Worm (Caenorhabditis elegans) whole organism, L4 larva: ENCODE results near the gene F56D2.3.

Source experiments
- F10B5.3 ChIP-seq: sonication (generic microtip); optimal IDR thresholded peaks from 2 replicates; lab custom pipeline; 2016; ENCODE audit warnings: mild to moderate bottlenecking, missing genetic modification characterization, missing compliant biosample characterization
- ama-1 ChIP-seq: fragments of 150-350 bp; optimal IDR thresholded peaks from 2 replicates; lab custom pipeline; 2014; ENCODE audit warnings: inconsistent platforms, mixed read lengths
- lin-13 ChIP-seq: fragments of 150-350 bp; optimal IDR thresholded peaks from 2 replicates; lab custom pipeline; 2014; ENCODE audit warnings: missing biosample characterization, missing genetic modification reagents, missing genetic modification characterization
- mep-1 ChIP-seq: fragments of 150-350 bp; sonication (generic microtip); optimal IDR thresholded peaks from 3 replicates; lab custom pipeline; 2014; ENCODE audit warnings: missing biosample characterization, missing genetic modification characterization
- nhr-25 ChIP-seq: sonication (generic microtip); optimal IDR thresholded peaks from 2 replicates; lab custom pipeline; 2017; ENCODE audit warnings: missing genetic modification characterization, mild to moderate bottlenecking, missing compliant biosample characterization, antibody characterized with exemption, moderate library complexity, borderline replicate concordance; ENCODE audit not compliant: insufficient read depth
- pha-4 ChIP-seq, 2 experiments: fragments of 150-350 bp in 1 of 2; fragments of 200-800 bp in 1 of 2; sonication (Bioruptor generic) in 1 of 2; IDR thresholded peaks in 1 of 2; optimal IDR thresholded peaks in 1 of 2; 2 replicates each; pipeline versions ENCODE4 v1.3.6 to Lab custom; 2014 to 2022; ENCODE audit warnings: missing genetic modification characterization in 2 of 2, missing genetic modification reagents in 2 of 2, missing biosample characterization in 1 of 2, missing compliant biosample characterization in 1 of 2
- pqm-1 ChIP-seq: sonication (generic microtip); optimal IDR thresholded peaks from 2 replicates; lab custom pipeline; 2017; ENCODE audit warnings: missing biosample characterization, missing genetic modification characterization
- skn-1 ChIP-seq: fragments of 150-350 bp; optimal IDR thresholded peaks from 2 replicates; lab custom pipeline; 2014; ENCODE audit warnings: missing biosample characterization, missing genetic modification characterization
- tra-1 ChIP-seq: fragments of 200-800 bp; sonication (Bioruptor generic); IDR thresholded peaks from 2 replicates; pipeline ENCODE4 v1.3.6; 2022; ENCODE audit warnings: missing genetic modification reagents, missing genetic modification characterization, missing compliant biosample characterization

DNA sequence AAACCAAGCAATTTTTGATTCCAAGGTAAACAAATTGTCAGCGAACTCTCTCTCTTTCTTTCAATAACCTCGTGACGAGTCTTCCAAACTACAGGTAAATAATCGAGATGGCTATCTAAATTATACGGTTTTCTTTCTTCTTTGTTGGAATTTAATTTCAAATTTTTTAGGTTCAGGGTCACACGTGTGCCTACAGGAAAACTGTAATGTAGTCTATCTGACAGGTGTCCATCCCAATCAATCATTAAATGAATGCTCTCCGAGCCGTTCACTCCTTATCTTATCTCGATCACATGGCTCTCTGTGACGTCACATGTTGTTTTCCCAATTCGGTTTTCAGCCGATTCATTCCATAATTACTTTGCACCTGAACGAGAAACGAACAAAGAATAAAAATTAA lies 31.6 kb upstream of the F56D2.3 start:
- TF ChIP-seq tra-1: peak; percentile 72
- TF ChIP-seq mep-1 (tag; lab: Kevin White, UChicago): peak; percentile 40
- no peak for TF ChIP-seq F10B5.3 (tag; lab: Kevin White, UChicago)
- no peak for TF ChIP-seq skn-1
- no peak for TF ChIP-seq nhr-25
- 0 out of 2 replicates have a peak, but pooled peaks have one; percentile 23 for TF ChIP-seq pha-4 (GFP tag; IDR thresholded peaks at IDR 0.05; lab: Robert Waterston, UW)
- TF ChIP-seq pha-4 (tag; optimal IDR thresholded peaks at IDR 0.05; lab: Kevin White, UChicago): no peak
- no peak for TF ChIP-seq lin-13
- no peak for TF ChIP-seq pqm-1 (tag; lab: Kevin White, UChicago)
- TF ChIP-seq ama-1 (lab: Kevin White, UChicago): no peak
